Worm (Caenorhabditis elegans) whole organism, midembryonic: ENCODE measurements around the gene pen-2.

Experiments used
- T22C8.4 ChIP-seq: fragments of 200-800 bp; sonication (Bioruptor generic); IDR thresholded peaks from 2 replicates; pipeline ENCODE4 v1.3.6; 2022; ENCODE audit warnings: missing genetic modification characterization, missing compliant biosample characterization
- cog-1 ChIP-seq: sonication (generic microtip); optimal IDR thresholded peaks from 2 replicates; lab custom pipeline; 2016; ENCODE audit warnings: missing genetic modification characterization, missing compliant biosample characterization
- flt-1 ChIP-seq: fragments of 200-800 bp; sonication (Bioruptor generic); IDR thresholded peaks from 2 replicates; pipeline ENCODE4 v1.3.6; 2022; ENCODE audit warnings: missing genetic modification characterization, missing compliant biosample characterization
- klf-2 ChIP-seq: fragments of 200-800 bp; sonication (Bioruptor generic); conservative IDR thresholded peaks from 2 replicates; pipeline ENCODE4 v1.3.6; 2022; ENCODE audit warnings: missing genetic modification reagents, missing genetic modification characterization, missing compliant biosample characterization
- med-1 ChIP-seq: sonication (generic microtip); optimal IDR thresholded peaks from 2 replicates; lab custom pipeline; 2017; ENCODE audit warnings: missing genetic modification characterization, mild to moderate bottlenecking, missing compliant biosample characterization, antibody characterized with exemption, missing genetic modification reagents; ENCODE audit not compliant: insufficient read depth
- ref-1 ChIP-seq: fragments of 200-800 bp; sonication (Bioruptor generic); conservative IDR thresholded peaks from 2 replicates; pipeline ENCODE4 v1.3.6; 2022; ENCODE audit warnings: missing genetic modification reagents, missing genetic modification characterization, missing compliant biosample characterization
- tab-1 ChIP-seq: fragments of 200-800 bp; sonication (Bioruptor generic); IDR thresholded peaks from 2 replicates; pipeline ENCODE4 v1.3.6; 2022; ENCODE audit warnings: missing genetic modification characterization, missing compliant biosample characterization
- ztf-23 ChIP-seq: fragments of 200-800 bp; sonication (Bioruptor generic); IDR thresholded peaks from 2 replicates; pipeline ENCODE4 v1.3.6; 2022; ENCODE audit warnings: missing genetic modification reagents, missing genetic modification characterization, missing compliant biosample characterization
- ztf-29 ChIP-seq: fragments of 200-800 bp; sonication (Bioruptor generic); IDR thresholded peaks from 2 replicates; pipeline ENCODE4 v1.3.6; 2022; ENCODE audit warnings: missing genetic modification reagents, missing genetic modification characterization, missing compliant biosample characterization

The pen-2 gene

DNA sequence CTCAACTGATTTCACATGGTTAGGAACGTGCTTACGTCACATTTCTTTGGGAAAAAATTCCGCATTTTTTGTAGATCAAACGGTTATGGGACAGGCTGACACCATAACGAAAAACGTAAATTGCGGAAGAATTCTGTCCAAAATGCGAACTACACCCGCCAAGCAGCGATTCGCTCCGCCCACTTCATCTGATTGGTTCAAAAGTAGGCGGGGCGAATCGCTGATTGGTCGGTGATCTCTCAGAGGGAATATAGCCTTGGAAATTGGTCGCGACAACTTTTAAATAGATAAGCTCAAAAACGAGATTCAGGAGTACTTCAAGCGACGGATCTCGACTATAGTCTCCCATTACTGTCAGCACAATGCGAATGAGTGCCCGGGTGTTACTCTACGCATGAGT is 5.5 kb upstream of the pen-2 start:
- TF ChIP-seq ref-1 (no peak), tab-1 (GFP tag; lab: Robert Waterston, UW) (no peak), ztf-23 (GFP tag; lab: Robert Waterston, UW) (no peak), med-1 (GFP tag; lab: Kevin White, UChicago) (no peak), ztf-29 (GFP tag; lab: Robert Waterston, UW) (no peak), flt-1 (GFP tag; lab: Robert Waterston, UW) (no peak), cog-1 (tag; lab: Kevin White, UChicago) (no peak), T22C8.4 (no peak), klf-2 (GFP tag; lab: Robert Waterston, UW) (no peak)

DNA sequence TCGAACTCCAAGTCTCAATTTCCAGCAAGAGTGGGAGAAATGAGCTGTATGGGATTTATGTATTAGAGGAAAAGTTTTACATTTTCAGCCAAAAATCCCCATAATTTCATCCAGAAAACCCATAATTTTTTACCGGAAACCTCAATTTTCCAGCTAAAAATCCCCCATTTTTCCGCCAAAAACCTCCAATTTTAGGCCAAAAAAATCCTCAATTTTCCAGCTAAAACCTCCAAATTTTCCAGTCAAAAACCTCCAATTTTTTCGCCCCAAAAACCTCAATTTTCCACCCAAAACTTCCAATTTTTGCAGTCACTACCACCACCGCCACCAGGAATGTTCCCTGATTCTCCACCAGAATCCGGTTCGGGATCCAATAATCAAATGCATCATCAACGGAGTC is 1.7 kb upstream of the pen-2 start:
- TF ChIP-seq cog-1 (tag; lab: Kevin White, UChicago), result no peak
- no peak for TF ChIP-seq ztf-23 (GFP tag; lab: Robert Waterston, UW)
- TF ChIP-seq ztf-29 (GFP tag; lab: Robert Waterston, UW), result no peak
- no peak for TF ChIP-seq ref-1
- TF ChIP-seq med-1 (GFP tag; lab: Kevin White, UChicago), result no peak
- no peak for TF ChIP-seq flt-1 (GFP tag; lab: Robert Waterston, UW)
- TF ChIP-seq T22C8.4, result no peak
- no peak for TF ChIP-seq klf-2 (GFP tag; lab: Robert Waterston, UW)
- TF ChIP-seq tab-1 (GFP tag; lab: Robert Waterston, UW), result no peak

DNA sequence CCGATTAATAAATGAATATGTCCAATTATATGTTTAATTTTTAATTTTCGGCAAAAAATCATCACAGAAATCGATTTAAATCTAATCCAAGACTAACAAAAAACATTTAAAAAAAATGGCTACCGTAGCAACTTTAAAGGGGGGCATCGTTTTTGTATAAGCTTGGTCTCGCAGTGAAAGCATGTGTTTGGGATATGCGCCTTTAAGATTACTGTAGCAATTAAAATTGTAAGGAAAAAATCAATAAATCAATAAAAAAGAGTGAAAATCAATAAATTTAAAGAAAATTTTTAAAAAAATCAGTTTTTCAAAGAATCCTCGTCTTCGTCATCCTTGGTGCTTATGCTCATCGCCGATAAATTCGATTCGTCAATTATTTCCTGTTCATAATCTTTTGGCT is 1.0 kb downstream of the pen-2 start:
- TF ChIP-seq ztf-23 (GFP tag; lab: Robert Waterston, UW), result no peak
- no peak for TF ChIP-seq ztf-29 (GFP tag; lab: Robert Waterston, UW)
- TF ChIP-seq T22C8.4, result no peak
- TF ChIP-seq flt-1 (GFP tag; lab: Robert Waterston, UW), result no peak
- TF ChIP-seq tab-1 (GFP tag; lab: Robert Waterston, UW), result no peak
- no peak for TF ChIP-seq klf-2 (GFP tag; lab: Robert Waterston, UW)

DNA sequence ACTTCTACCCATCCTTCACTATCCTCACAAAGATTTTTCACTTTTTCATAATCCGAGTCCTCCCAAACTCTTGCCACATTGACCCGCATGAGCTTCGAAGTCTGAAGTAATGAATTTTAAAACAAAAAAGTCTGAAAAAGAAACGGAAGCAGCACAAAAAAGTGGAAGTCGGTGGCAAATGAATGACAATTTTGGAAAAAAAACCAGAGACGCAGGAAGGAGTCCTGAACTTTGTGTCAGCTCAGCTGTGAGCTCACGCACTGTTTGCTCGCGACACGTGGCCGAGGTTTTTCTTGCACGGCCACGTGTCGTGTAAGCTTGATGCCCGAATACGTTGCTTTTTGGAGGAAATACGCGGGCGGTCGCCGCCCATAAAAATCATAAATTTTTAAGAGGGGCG is 3.3 kb downstream of the pen-2 start, which contains the start of gene T28D6.7:
Gene T28D6.7 (minus strand): TSS at position 101 of the 400 bp plus-strand sequence.
- TF ChIP-seq tab-1 (GFP tag; lab: Robert Waterston, UW) (no peak), T22C8.4 (no peak), ref-1 (no peak), klf-2 (GFP tag; lab: Robert Waterston, UW) (no peak), ztf-23 (GFP tag; lab: Robert Waterston, UW) (no peak), cog-1 (tag; lab: Kevin White, UChicago) (no peak), flt-1 (GFP tag; lab: Robert Waterston, UW) (no peak), med-1 (GFP tag; lab: Kevin White, UChicago) (no peak), ztf-29 (GFP tag; lab: Robert Waterston, UW) (no peak)

DNA sequence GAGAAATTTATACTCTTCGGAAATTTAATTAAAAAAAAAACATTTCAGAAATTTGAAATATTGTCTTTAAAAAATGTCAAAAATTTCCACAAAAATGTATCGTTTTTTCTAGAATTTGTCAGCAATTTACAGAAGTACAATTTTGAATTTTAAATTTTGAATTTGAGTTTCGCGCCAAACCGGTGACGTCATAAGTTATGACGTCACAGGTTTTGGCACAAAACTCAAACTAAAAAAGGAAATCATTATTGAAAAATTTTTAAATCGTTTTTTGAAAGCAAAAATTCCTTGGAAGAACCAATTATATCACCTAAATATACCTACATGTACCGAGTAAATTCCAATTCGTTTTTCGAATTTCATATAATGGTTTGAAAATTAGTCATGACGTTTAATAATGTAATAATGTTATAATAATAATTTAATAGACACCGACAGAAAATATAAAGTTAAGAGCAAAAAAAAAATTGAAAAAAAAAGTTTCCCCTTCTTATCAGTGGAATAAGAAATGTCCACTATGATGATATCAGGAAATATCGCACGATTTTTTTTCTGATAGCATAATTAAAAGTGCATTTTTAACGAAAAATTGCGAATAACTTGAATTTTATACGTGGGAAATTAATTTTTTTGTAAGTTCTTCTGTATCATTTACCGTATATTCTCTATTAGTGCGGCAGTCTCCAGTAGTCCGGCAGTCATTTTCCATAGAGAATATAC is 7.1 kb downstream of the pen-2 start:
- TF ChIP-seq cog-1 (tag; lab: Kevin White, UChicago), result no peak
- TF ChIP-seq tab-1 (GFP tag; lab: Robert Waterston, UW), result no peak

DNA sequence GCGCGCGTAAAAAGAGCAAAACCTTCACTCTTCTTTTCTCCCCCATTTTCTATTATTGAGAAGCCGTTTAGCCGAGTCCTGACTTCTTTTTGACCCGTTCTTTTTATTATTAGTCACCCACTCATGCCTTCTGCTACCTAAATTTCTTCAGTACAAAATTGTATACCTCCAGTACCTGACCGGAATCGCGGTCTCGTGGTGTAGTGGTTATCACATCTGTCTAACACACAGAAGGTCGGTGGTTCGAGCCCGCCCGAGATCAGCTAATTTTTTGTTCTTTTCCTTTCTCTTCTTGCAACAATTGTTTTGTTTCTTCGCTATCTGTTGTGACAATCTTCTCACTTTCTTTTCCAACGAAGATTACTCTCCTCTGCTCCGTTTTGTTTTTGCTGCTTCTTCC is 9.7 kb downstream of the pen-2 start:
- TF ChIP-seq T22C8.4 (no peak), tab-1 (GFP tag; lab: Robert Waterston, UW) (peak; percentile 81; the same call in 1 of the 2 replicates), ztf-23 (GFP tag; lab: Robert Waterston, UW) (0 out of 2 replicates have a peak, but pooled peaks have one; percentile 37), ref-1 (0 out of 2 replicates have a peak, but pooled peaks have one; percentile 23), flt-1 (GFP tag; lab: Robert Waterston, UW) (peak; percentile 83)

DNA sequence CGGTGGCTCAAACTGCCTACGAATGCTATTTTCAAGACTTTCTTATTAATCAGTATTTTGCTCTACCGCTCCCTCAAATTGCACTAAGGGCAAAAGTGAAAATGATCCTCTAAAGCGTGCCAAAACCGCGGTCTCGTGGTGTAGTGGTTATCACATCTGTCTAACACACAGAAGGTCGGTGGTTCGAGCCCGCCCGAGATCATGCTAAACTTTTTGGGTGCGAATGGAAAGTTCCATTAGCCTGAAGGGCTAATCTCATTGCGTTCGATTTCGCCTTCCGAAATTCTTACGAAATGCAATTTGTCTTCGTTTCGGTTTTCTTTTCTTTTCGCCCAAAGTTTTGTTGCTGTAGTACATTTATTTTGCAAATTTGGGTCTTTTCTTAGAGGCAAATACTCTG is 10.4 kb downstream of the pen-2 start:
- TF ChIP-seq T22C8.4 (no peak), ztf-29 (GFP tag; lab: Robert Waterston, UW) (no peak), ref-1 (no peak), ztf-23 (GFP tag; lab: Robert Waterston, UW) (peak; percentile 58; the same call in 1 of the 2 replicates), flt-1 (GFP tag; lab: Robert Waterston, UW) (no peak), klf-2 (GFP tag; lab: Robert Waterston, UW) (0 out of 2 replicates have a peak, but pooled peaks have one; percentile 16), tab-1 (GFP tag; lab: Robert Waterston, UW) (peak; percentile 51; the same call in 1 of the 2 replicates)

DNA sequence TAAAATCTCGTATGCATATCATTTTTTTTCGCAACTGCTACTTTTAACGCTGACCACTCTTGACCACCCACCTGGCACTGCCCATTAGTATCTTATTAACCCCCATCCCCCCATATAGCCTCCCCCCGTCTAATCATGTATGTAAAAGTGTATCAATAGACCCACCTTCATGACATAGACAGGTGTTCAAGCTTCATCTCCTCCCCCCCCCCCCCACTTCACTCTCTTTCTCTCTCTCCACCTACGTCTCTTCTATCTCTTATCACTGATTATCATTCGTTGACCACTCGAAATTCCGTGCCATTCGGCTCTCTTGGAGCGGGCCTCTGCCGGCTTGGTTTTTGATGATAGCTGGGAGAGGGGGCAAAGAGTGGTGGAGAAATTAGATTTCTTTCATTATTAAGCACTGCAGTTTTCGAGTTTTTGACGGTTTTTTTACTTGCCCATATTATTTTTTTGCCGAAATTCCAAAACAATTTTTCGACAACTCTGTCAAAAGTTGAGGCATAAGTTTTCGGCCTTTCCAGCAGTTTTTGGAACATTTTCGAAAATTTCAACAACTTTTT is 12.7 kb downstream of the pen-2 start:
- TF ChIP-seq med-1 (GFP tag; lab: Kevin White, UChicago) (no peak), T22C8.4 (no peak), ztf-29 (GFP tag; lab: Robert Waterston, UW) (no peak), ztf-23 (GFP tag; lab: Robert Waterston, UW) (no peak), klf-2 (GFP tag; lab: Robert Waterston, UW) (no peak), flt-1 (GFP tag; lab: Robert Waterston, UW) (no peak), ref-1 (no peak), cog-1 (tag; lab: Kevin White, UChicago) (no peak)

DNA sequence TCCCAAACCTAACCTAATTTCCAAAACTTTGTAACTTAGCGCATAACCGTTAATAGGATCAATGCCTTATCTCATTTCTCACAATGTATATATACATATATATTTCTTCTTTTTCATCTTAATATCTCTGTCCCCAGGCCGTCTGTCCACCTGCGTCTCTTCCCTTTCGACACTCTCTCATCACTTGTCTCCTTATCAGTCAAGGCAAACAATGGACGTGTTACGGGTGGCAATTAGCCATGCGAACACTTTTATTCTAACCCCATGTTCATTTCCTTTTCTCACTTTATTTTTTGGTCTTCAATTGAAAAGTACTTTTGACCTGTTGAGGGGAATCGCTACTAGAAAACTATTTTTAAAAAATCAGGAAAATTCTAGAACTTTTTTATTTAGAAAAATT is 14.3 kb downstream of the pen-2 start:
- TF ChIP-seq klf-2 (GFP tag; lab: Robert Waterston, UW), result no peak
- no peak for TF ChIP-seq tab-1 (GFP tag; lab: Robert Waterston, UW)
- TF ChIP-seq ref-1, result no peak
- no peak for TF ChIP-seq med-1 (GFP tag; lab: Kevin White, UChicago)
- no peak for TF ChIP-seq flt-1 (GFP tag; lab: Robert Waterston, UW)
- TF ChIP-seq ztf-23 (GFP tag; lab: Robert Waterston, UW), result no peak
